Fruit fly (Drosophila melanogaster) whole organism, pupa: Measurements from ENCODE around the gene Proc-R.

Experiments used
- CG10348 ChIP-seq: fragments of 200-800 bp; sonication (Bioruptor generic); IDR thresholded peaks from 2 replicates; pipeline ENCODE4 v1.3.6; 2022; ENCODE audit warnings: missing biosample characterization, missing genetic modification characterization
- CG12605 ChIP-seq: fragments of 200-800 bp; sonication (Bioruptor generic); IDR thresholded peaks from 2 replicates; pipeline ENCODE4 v1.3.6; 2022; ENCODE audit warnings: missing biosample characterization, missing genetic modification characterization
- CG13204 ChIP-seq: fragments of 200-800 bp; sonication (Bioruptor generic); optimal IDR thresholded peaks from 2 replicates; lab custom pipeline; 2018; ENCODE audit warnings: missing biosample characterization, mild to moderate bottlenecking, missing genetic modification characterization, moderate library complexity
- CG14655 ChIP-seq: fragments of 200-800 bp; sonication (Bioruptor generic); optimal IDR thresholded peaks from 3 replicates; lab custom pipeline; 2017; ENCODE audit warnings: mild to moderate bottlenecking, missing biosample characterization, missing genetic modification reagents, missing genetic modification characterization
- CG15710 ChIP-seq: fragments of 200-800 bp; sonication (Bioruptor generic); optimal IDR thresholded peaks from 2 replicates; lab custom pipeline; 2018; ENCODE audit warnings: missing biosample characterization, mild to moderate bottlenecking, missing genetic modification characterization, moderate library complexity
- CG17806 ChIP-seq: fragments of 200-800 bp; sonication (Bioruptor generic); optimal IDR thresholded peaks from 2 replicates; lab custom pipeline; 2018; ENCODE audit warnings: missing biosample characterization, mild to moderate bottlenecking, missing genetic modification characterization, moderate library complexity
- CG32121 ChIP-seq: fragments of 200-800 bp; sonication (Bioruptor generic); IDR thresholded peaks from 2 replicates; pipeline ENCODE4 v1.3.6; 2022; ENCODE audit warnings: missing biosample characterization, missing genetic modification characterization
- CG34367 ChIP-seq: fragments of 200-800 bp; sonication (Bioruptor generic); optimal IDR thresholded peaks from 2 replicates; lab custom pipeline; 2018; ENCODE audit warnings: missing biosample characterization, mild to moderate bottlenecking, missing genetic modification characterization
- CG4496 ChIP-seq: fragments of 200-800 bp; sonication (Bioruptor generic); IDR thresholded peaks from 3 replicates; pipeline ENCODE4 v1.3.6; 2022; ENCODE audit warnings: missing biosample characterization, missing genetic modification characterization
- CG8159 ChIP-seq: fragments of 200-800 bp; sonication (Bioruptor generic); optimal IDR thresholded peaks from 3 replicates; lab custom pipeline; 2018; ENCODE audit warnings: missing biosample characterization, mild to moderate bottlenecking, missing genetic modification characterization, moderate library complexity
- CG8301 ChIP-seq: fragments of 200-800 bp; sonication (Bioruptor generic); optimal IDR thresholded peaks from 2 replicates; lab custom pipeline; 2018; ENCODE audit warnings: missing biosample characterization, mild to moderate bottlenecking, missing genetic modification characterization
- CG9948 ChIP-seq: fragments of 200-800 bp; sonication (Bioruptor generic); optimal IDR thresholded peaks from 2 replicates; lab custom pipeline; 2018; ENCODE audit warnings: missing biosample characterization, mild to moderate bottlenecking, missing genetic modification characterization, moderate library complexity
- D1 ChIP-seq: fragments of 200-800 bp; sonication (Bioruptor generic); optimal IDR thresholded peaks from 2 replicates; lab custom pipeline; 2018; ENCODE audit warnings: missing biosample characterization, mild to moderate bottlenecking, missing genetic modification characterization, moderate library complexity
- EcR ChIP-seq: fragments of 200-800 bp; sonication (Bioruptor generic); optimal IDR thresholded peaks from 3 replicates; lab custom pipeline; 2019; ENCODE audit warnings: missing biosample characterization, missing genetic modification characterization, mild to moderate bottlenecking, moderate library complexity, missing genetic modification reagents
- Ets98B ChIP-seq: fragments of 200-800 bp; sonication (Bioruptor generic); IDR thresholded peaks from 2 replicates; pipeline ENCODE4 v1.3.6; 2022; ENCODE audit warnings: missing biosample characterization, missing genetic modification characterization
- Pif1A ChIP-seq: fragments of 200-800 bp; sonication (Bioruptor generic); optimal IDR thresholded peaks from 3 replicates; lab custom pipeline; 2016; ENCODE audit warnings: missing biosample characterization, missing genetic modification characterization
- Pif1B ChIP-seq: fragments of 200-800 bp; sonication (Bioruptor generic); optimal IDR thresholded peaks from 3 replicates; lab custom pipeline; 2016; ENCODE audit warnings: missing biosample characterization, missing genetic modification characterization
- Snoo ChIP-seq: fragments of 200-800 bp; sonication (Bioruptor generic); optimal IDR thresholded peaks from 3 replicates; lab custom pipeline; 2017; ENCODE audit warnings: missing biosample characterization, mild to moderate bottlenecking, missing genetic modification characterization, inconsistent platforms
- fd96Ca ChIP-seq: fragments of 200-800 bp; sonication (Bioruptor generic); IDR thresholded peaks from 3 replicates; pipeline ENCODE4 v1.3.6; 2022; ENCODE audit warnings: missing biosample characterization, missing genetic modification characterization
- gl ChIP-seq: fragments of 200-800 bp; sonication (Bioruptor generic); optimal IDR thresholded peaks from 2 replicates; lab custom pipeline; 2018; ENCODE audit warnings: missing biosample characterization, mild to moderate bottlenecking, missing genetic modification characterization
- rn ChIP-seq: fragments of 200-800 bp; sonication (Bioruptor generic); IDR thresholded peaks from 2 replicates; pipeline ENCODE4 v1.3.6; 2022; ENCODE audit warnings: missing biosample characterization, missing genetic modification characterization

Gene Proc-R

dm6 chrX:4771488-4771887, 63.8 kb downstream of the Proc-R start, which contains the start of gene Klf15:
TSS of gene Klf15 (minus strand) at chrX:4771588.
- TF ChIP-seq CG14655 (GFP tag; lab: Kevin White, UChicago) (no peak), D1 (tag; lab: Kevin White, UChicago) (no peak), EcR (GFP tag; lab: Kevin White, UChicago) (no peak), rn (GFP tag; lab: Robert Waterston, UW) (no peak), Ets98B (GFP tag; lab: Robert Waterston, UW) (no peak), CG32121 (no peak), Pif1A (no peak), CG34367 (tag; lab: Kevin White, UChicago) (no peak), Pif1B (GFP tag; lab: Kevin White, UChicago) (no peak), CG10348 (GFP tag; lab: Robert Waterston, UW) (no peak), fd96Ca (GFP tag; lab: Robert Waterston, UW) (no peak), CG9948 (tag; lab: Kevin White, UChicago) (no peak), CG13204 (GFP tag; lab: Kevin White, UChicago) (no peak), CG8159 (tag; lab: Kevin White, UChicago) (no peak), CG4496 (GFP tag; lab: Robert Waterston, UW) (no peak), CG8301 (no peak), gl (tag; lab: Kevin White, UChicago) (no peak), CG15710 (tag; lab: Kevin White, UChicago) (no peak), CG12605 (GFP tag; lab: Robert Waterston, UW) (no peak)

- TF ChIP-seq CG14655 (GFP tag; lab: Kevin White, UChicago) (no peak), CG4496 (GFP tag; lab: Robert Waterston, UW) (no peak), CG17806 (tag; lab: Kevin White, UChicago) (no peak), fd96Ca (GFP tag; lab: Robert Waterston, UW) (no peak), CG34367 (tag; lab: Kevin White, UChicago) (no peak), Ets98B (GFP tag; lab: Robert Waterston, UW) (no peak), Pif1B (GFP tag; lab: Kevin White, UChicago) (no peak), Snoo (no peak), CG12605 (GFP tag; lab: Robert Waterston, UW) (no peak)
Measured at dm6 chrX:4777275-4777674, 69.6 kb downstream of the Proc-R start, which contains the start of gene CG2871. TSS of gene CG2871 (minus strand) at chrX:4777375.
